Fruit fly (Drosophila melanogaster) whole organism: ENCODE results near the gene CG43999.

ENCODE experiments used
- CG8478 ChIP-seq: fragments of >200 bp; optimal IDR thresholded peaks from 2 replicates; lab custom pipeline; 2018; ENCODE audit warnings: inconsistent platforms
- pan ChIP-seq: fragments of >200 bp; optimal IDR thresholded peaks from 2 replicates; lab custom pipeline; 2017

DNA sequence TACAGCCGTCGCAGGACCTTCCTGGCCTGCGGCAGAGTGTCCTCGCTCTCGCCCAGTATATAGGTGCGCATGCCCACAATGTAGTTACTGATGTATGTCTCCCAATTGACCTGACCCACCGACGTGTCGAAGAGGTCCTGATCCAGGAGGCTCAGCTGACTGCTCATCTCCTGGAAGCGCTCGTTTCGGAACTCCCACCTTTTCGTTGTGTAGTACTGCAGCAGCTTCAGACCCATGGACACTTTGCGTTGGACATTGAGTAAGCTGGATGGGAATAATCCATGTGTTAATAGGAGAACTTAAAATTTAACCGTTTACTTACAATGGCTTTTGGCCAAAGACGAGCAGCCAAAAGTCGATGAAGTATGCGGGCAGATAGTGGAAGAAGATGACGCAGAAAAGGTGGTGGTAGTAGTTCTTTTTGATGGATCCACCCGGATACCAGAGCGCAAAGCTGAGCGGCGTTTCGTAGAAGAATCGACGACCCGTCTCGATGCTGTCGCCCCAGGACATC, 15.1 kb upstream of the CG43999 start:
- no peak for TF ChIP-seq CG8478 (lab: Kevin White, UChicago)
- no peak for TF ChIP-seq pan (lab: Kevin White, UChicago)
